Fruit fly (Drosophila melanogaster): ENCODE measurements around the gene Asciz.

The Asciz gene

DNA sequence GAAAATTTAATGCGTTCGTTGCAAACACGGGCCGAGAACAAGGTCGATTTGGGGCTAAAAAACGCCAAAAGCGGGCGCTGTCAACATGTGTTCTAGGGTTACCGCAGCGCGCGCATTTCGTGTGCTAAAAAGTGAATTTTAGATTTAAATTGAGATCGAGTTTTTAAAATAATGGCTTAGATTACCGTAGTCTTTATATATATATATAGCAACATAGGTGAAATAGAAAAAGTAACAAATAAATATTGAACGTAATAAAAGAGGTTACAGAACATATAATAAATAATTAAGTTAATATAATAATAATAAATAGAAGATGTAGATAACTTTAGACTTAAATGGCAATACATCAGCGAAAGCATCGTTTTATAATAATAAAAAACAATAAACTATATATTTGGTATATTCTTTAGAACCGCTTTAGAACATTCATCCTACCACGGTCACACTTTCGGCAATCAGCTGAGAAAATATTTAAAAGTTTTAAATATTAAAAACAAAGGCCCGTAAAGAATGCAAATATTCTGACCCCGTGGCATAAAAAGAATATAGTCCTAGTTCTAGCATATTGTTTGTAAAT lies 22.6 kb downstream of the Asciz start, which contains the start of the genes CG11537 and Alg2 (continued):
- TF ChIP-seq jumu (GFP tag; optimal IDR thresholded peaks at IDR 0.05): no peak
- no peak for TF ChIP-seq Opbp (GFP tag; IDR thresholded peaks at IDR 0.05; ENCODE audit: partially characterized antibody)
- TF ChIP-seq CG2889 (GFP tag; IDR thresholded peaks at IDR 0.05): no peak
- no peak for TF ChIP-seq hth (optimal IDR thresholded peaks at IDR 0.05)
- TF ChIP-seq CG6272 (GFP tag; IDR thresholded peaks at IDR 0.05): no peak; the same call in 1 of the 2 replicates
- TF ChIP-seq ttk (GFP tag; IDR thresholded peaks at IDR 0.05): no peak
- no peak for TF ChIP-seq Aef1 (GFP tag; IDR thresholded peaks at IDR 0.05)
- peak; percentile 17; the same call in 1 of the 2 replicates for TF ChIP-seq Xrp1 (GFP tag; IDR thresholded peaks at IDR 0.05)
- no peak for TF ChIP-seq z (GFP tag; IDR thresholded peaks at IDR 0.05)
- TF ChIP-seq CG34224 (GFP tag; IDR thresholded peaks at IDR 0.05; ENCODE audit: partially characterized antibody): no peak
- peak; percentile 42 for TF ChIP-seq caup (GFP tag; optimal IDR thresholded peaks at IDR 0.05; ENCODE audit: severe bottlenecking)
- peak; percentile 34 for TF ChIP-seq Fer3 (tag; optimal IDR thresholded peaks at IDR 0.05)
- TF ChIP-seq H2.0 (GFP tag; IDR thresholded peaks at IDR 0.05): 0 out of 2 replicates have a peak, but pooled peaks have one; percentile 7
- TF ChIP-seq CG3995 (GFP tag; optimal IDR thresholded peaks at IDR 0.05): no peak
- peak; percentile 8 for TF ChIP-seq chn (GFP tag; optimal IDR thresholded peaks at IDR 0.05)
- TF ChIP-seq Med (GFP tag): peak; percentile 29
- TF ChIP-seq exex (tag; optimal IDR thresholded peaks at IDR 0.05): no peak
- peak; percentile 52 for TF ChIP-seq CG32532 (GFP tag; IDR thresholded peaks at IDR 0.05)
- peak; percentile 56 for TF ChIP-seq Rfx (GFP tag; IDR thresholded peaks at IDR 0.05)
- TF ChIP-seq vfl (GFP tag; optimal IDR thresholded peaks at IDR 0.05): no peak
- peak; percentile 28 for TF ChIP-seq Max (GFP tag; optimal IDR thresholded peaks at IDR 0.05)
- peak; percentile 26 for TF ChIP-seq CG30020 (tag; optimal IDR thresholded peaks at IDR 0.05)
- no peak for TF ChIP-seq hkb (optimal IDR thresholded peaks at IDR 0.05)
- no peak for TF ChIP-seq hkb (GFP tag; IDR thresholded peaks at IDR 0.05)
- peak; percentile 12 for TF ChIP-seq HHEX (GFP tag; optimal IDR thresholded peaks at IDR 0.05)
- TF ChIP-seq BEAF-32 (GFP tag; optimal IDR thresholded peaks at IDR 0.05): peak; percentile 22
- TF ChIP-seq Nf-YB (GFP tag; optimal IDR thresholded peaks at IDR 0.05): peak; percentile 33
- peak in 1 of 2 experiments; percentile 80 for TF ChIP-seq crp (GFP tag; optimal IDR thresholded peaks at IDR 0.05)
- TF ChIP-seq CG17361 (GFP tag; IDR thresholded peaks at IDR 0.05): peak; percentile 44; the same call in 2 of the 3 replicates
- TF ChIP-seq unpg (GFP tag; optimal IDR thresholded peaks at IDR 0.05): peak; percentile 38
- peak; percentile 56 for TF ChIP-seq sens (GFP tag)
- peak; percentile 49 for TF ChIP-seq CG12659 (GFP tag; optimal IDR thresholded peaks at IDR 0.05)
- TF ChIP-seq stwl (tag; optimal IDR thresholded peaks at IDR 0.05): peak; percentile 28
- no peak for TF ChIP-seq chif (GFP tag; optimal IDR thresholded peaks at IDR 0.05)
- peak; percentile 66 for TF ChIP-seq CG9797 (GFP tag; optimal IDR thresholded peaks at IDR 0.05)
- TF ChIP-seq CG5953 (GFP tag; IDR thresholded peaks at IDR 0.05): no peak
- TF ChIP-seq chm (GFP tag; IDR thresholded peaks at IDR 0.05): no peak; the same call in 1 of the 2 replicates
- no peak for TF ChIP-seq CG12769 (tag; optimal IDR thresholded peaks at IDR 0.05)
- TF ChIP-seq CG10462 (GFP tag; optimal IDR thresholded peaks at IDR 0.05): no peak
- no peak for TF ChIP-seq CG9817 (tag; optimal IDR thresholded peaks at IDR 0.05)
- TF ChIP-seq CG12744 (GFP tag; optimal IDR thresholded peaks at IDR 0.05): no peak
- TF ChIP-seq nau (GFP tag; optimal IDR thresholded peaks at IDR 0.05): no peak
- peak; percentile 28 for TF ChIP-seq CG1603 (tag; optimal IDR thresholded peaks at IDR 0.05)
- no peak for TF ChIP-seq CG7987 (GFP tag; optimal IDR thresholded peaks at IDR 0.05)
- peak; percentile 45 for TF ChIP-seq CG18262 (tag; optimal IDR thresholded peaks at IDR 0.05)
- TF ChIP-seq bsh (GFP tag; optimal IDR thresholded peaks at IDR 0.05): peak in 1 of 2 experiments; percentile 7
- peak; percentile 6 for TF ChIP-seq CG9609 (GFP tag; optimal IDR thresholded peaks at IDR 0.05)
- TF ChIP-seq Vsx1 (GFP tag; optimal IDR thresholded peaks at IDR 0.05): no peak
- peak; percentile 11 for TF ChIP-seq CG4424 (GFP tag; optimal IDR thresholded peaks at IDR 0.05)
- no peak for TF ChIP-seq CG10959 (GFP tag; IDR thresholded peaks at IDR 0.05)
